Fruit fly (Drosophila melanogaster) whole organism, wandering third instar larva: ENCODE data around the gene CG32638.

Experiments used
- Abd-B ChIP-seq: fragments of >200 bp; optimal IDR thresholded peaks from 2 replicates; lab custom pipeline; 2017; ENCODE audit warnings: missing biosample characterization, missing genetic modification characterization
- CG32264 ChIP-seq: fragments of 200-800 bp; sonication (Bioruptor generic); optimal IDR thresholded peaks from 2 replicates; lab custom pipeline; 2016; ENCODE audit warnings: missing biosample characterization, missing genetic modification characterization
- CG9705 ChIP-seq: fragments of 200-800 bp; sonication (Bioruptor generic); optimal IDR thresholded peaks from 2 replicates; lab custom pipeline; 2018; ENCODE audit warnings: missing biosample characterization, mild to moderate bottlenecking, missing genetic modification characterization
- CrebA ChIP-seq: fragments of 200-800 bp; sonication (Bioruptor generic); optimal IDR thresholded peaks from 2 replicates; lab custom pipeline; 2016; ENCODE audit warnings: missing biosample characterization, mild to moderate bottlenecking, missing genetic modification characterization, borderline replicate concordance
- Dfd ChIP-seq: fragments of >200 bp; optimal IDR thresholded peaks from 2 replicates; lab custom pipeline; 2017; ENCODE audit warnings: missing biosample characterization, missing genetic modification characterization
- Dif ChIP-seq: fragments of 200-275, 200-300 bp; sonication (Bioruptor generic); optimal IDR thresholded peaks from 2 replicates; lab custom pipeline; 2018; ENCODE audit warnings: missing biosample characterization, missing genetic modification characterization; ENCODE audit not compliant: partially characterized antibody
- GATAd ChIP-seq: sonication (Bioruptor generic); optimal IDR thresholded peaks from 2 replicates; lab custom pipeline; 2016; ENCODE audit warnings: missing biosample characterization, missing genetic modification characterization
- HLH106 ChIP-seq: fragments of 200-800 bp; optimal IDR thresholded peaks from 3 replicates; lab custom pipeline; 2019; ENCODE audit warnings: missing biosample characterization, mild to moderate bottlenecking, missing genetic modification characterization, moderate library complexity
- Hnf4 ChIP-seq: fragments of 200-800 bp; sonication (Bioruptor generic); optimal IDR thresholded peaks from 2 replicates; lab custom pipeline; 2016; ENCODE audit warnings: missing biosample characterization, mild to moderate bottlenecking, missing genetic modification characterization
- Hr78 ChIP-seq: fragments of >200 bp; optimal IDR thresholded peaks from 2 replicates; lab custom pipeline; 2017; ENCODE audit warnings: missing biosample characterization, missing genetic modification characterization
- Hr83 ChIP-seq: fragments of 200-300 bp; sonication (Bioruptor generic); optimal IDR thresholded peaks from 2 replicates; lab custom pipeline; 2016; ENCODE audit warnings: missing biosample characterization, mild to moderate bottlenecking, missing genetic modification characterization, moderate library complexity; ENCODE audit not compliant: poor library complexity, severe bottlenecking
- Jra ChIP-seq: sonication (Bioruptor generic); optimal IDR thresholded peaks from 2 replicates; lab custom pipeline; 2016; ENCODE audit warnings: missing biosample characterization, missing genetic modification characterization
- Mio ChIP-seq: sonication (Bioruptor generic); optimal IDR thresholded peaks from 2 replicates; lab custom pipeline; 2016; ENCODE audit warnings: missing biosample characterization, missing genetic modification characterization
- Myc ChIP-seq: fragments of >200 bp; optimal IDR thresholded peaks from 2 replicates; lab custom pipeline; 2017
- N ChIP-seq: fragments of >200 bp; optimal IDR thresholded peaks from 2 replicates; lab custom pipeline; 2018; ENCODE audit warnings: missing biosample characterization, missing external identifiers, missing genetic modification characterization
- OdsH ChIP-seq: fragments of 200-800 bp; sonication (Bioruptor generic); optimal IDR thresholded peaks from 2 replicates; lab custom pipeline; 2016; ENCODE audit warnings: missing biosample characterization, mild to moderate bottlenecking, missing genetic modification characterization
- Rel ChIP-seq, 2 experiments: fragments of 200-800 bp; sonication (Bioruptor generic) in 1 of 2; optimal IDR thresholded peaks; 2 replicates in 1 of 2; 3 replicates in 1 of 2; lab custom pipeline; 2016 to 2019; ENCODE audit warnings: mild to moderate bottlenecking in 2 of 2, missing biosample characterization in 2 of 2, missing genetic modification characterization in 2 of 2, moderate library complexity in 1 of 2
- Sp1 ChIP-seq: fragments of 200-800 bp; sonication (Bioruptor generic); optimal IDR thresholded peaks from 3 replicates; lab custom pipeline; 2019; ENCODE audit warnings: missing biosample characterization, mild to moderate bottlenecking, missing genetic modification characterization, moderate library complexity
- Vsx2 ChIP-seq: fragments of 200-300, 225-300 bp; sonication (Bioruptor generic); optimal IDR thresholded peaks from 2 replicates; lab custom pipeline; 2018; ENCODE audit warnings: missing biosample characterization, missing genetic modification characterization; ENCODE audit not compliant: partially characterized antibody
- br ChIP-seq: fragments of 200-800 bp; sonication (Bioruptor generic); optimal IDR thresholded peaks from 2 replicates; lab custom pipeline; 2016; ENCODE audit warnings: missing biosample characterization, missing genetic modification characterization
- brk ChIP-seq: fragments of 200-800 bp; sonication (Bioruptor generic); optimal IDR thresholded peaks from 2 replicates; lab custom pipeline; 2016; ENCODE audit warnings: missing biosample characterization, mild to moderate bottlenecking, missing genetic modification characterization
- dl ChIP-seq, 2 experiments: fragments of 175-275, 200-275 bp in 1 of 2; fragments of 200-275 bp in 1 of 2; sonication (Bioruptor generic); optimal IDR thresholded peaks; lab custom pipeline; 2018; ENCODE audit warnings: mild to moderate bottlenecking in 2 of 2, missing biosample characterization in 2 of 2, missing genetic modification characterization in 2 of 2, moderate library complexity in 2 of 2; ENCODE audit not compliant: partially characterized antibody in 2 of 2, insufficient read depth in 1 of 2
- dmrt93B ChIP-seq: fragments of 200-800 bp; sonication (Bioruptor generic); optimal IDR thresholded peaks from 2 replicates; lab custom pipeline; 2018; ENCODE audit warnings: missing biosample characterization, mild to moderate bottlenecking, missing genetic modification characterization
- dsf ChIP-seq: sonication (Bioruptor generic); optimal IDR thresholded peaks from 2 replicates; lab custom pipeline; 2016; ENCODE audit warnings: missing biosample characterization, missing genetic modification characterization, borderline replicate concordance
- ey ChIP-seq: fragments of 200-800 bp; sonication (Bioruptor generic); optimal IDR thresholded peaks from 2 replicates; lab custom pipeline; 2016; ENCODE audit warnings: missing biosample characterization, missing genetic modification characterization
- foxo ChIP-seq, 2 experiments: fragments of 200-800 bp; sonication (Bioruptor generic); optimal IDR thresholded peaks; 2 replicates in 1 of 2; 3 replicates in 1 of 2; lab custom pipeline; 2016 to 2017; ENCODE audit warnings: missing biosample characterization in 2 of 2, missing genetic modification characterization in 2 of 2
- fru ChIP-seq: fragments of 200-800 bp; sonication (Bioruptor generic); optimal IDR thresholded peaks from 3 replicates; lab custom pipeline; 2016; ENCODE audit warnings: missing biosample characterization, mild to moderate bottlenecking, missing genetic modification characterization
- h ChIP-seq: fragments of 200-800 bp; sonication (Bioruptor generic); optimal IDR thresholded peaks from 3 replicates; lab custom pipeline; 2016; ENCODE audit warnings: missing biosample characterization, mild to moderate bottlenecking, missing genetic modification characterization
- jim ChIP-seq: fragments of 175-275, 200-325 bp; sonication (Bioruptor generic); optimal IDR thresholded peaks from 2 replicates; lab custom pipeline; 2016; ENCODE audit warnings: missing biosample characterization, mild to moderate bottlenecking, missing genetic modification characterization
- lola ChIP-seq: fragments of >200 bp; optimal IDR thresholded peaks from 2 replicates; lab custom pipeline; 2017; ENCODE audit warnings: missing biosample characterization, missing genetic modification characterization
- pan ChIP-seq: fragments of >200 bp; optimal IDR thresholded peaks from 2 replicates; lab custom pipeline; 2017
- psq ChIP-seq: fragments of 200-800 bp; sonication (Bioruptor generic); optimal IDR thresholded peaks from 3 replicates; lab custom pipeline; 2017; ENCODE audit warnings: missing biosample characterization, mild to moderate bottlenecking, missing genetic modification characterization, moderate library complexity
- rgr ChIP-seq: fragments of 200-800 bp; sonication (Bioruptor generic); optimal IDR thresholded peaks from 3 replicates; lab custom pipeline; 2016; ENCODE audit warnings: missing biosample characterization, mild to moderate bottlenecking, missing genetic modification characterization
- sage ChIP-seq: fragments of 200-800 bp; sonication (Bioruptor generic); optimal IDR thresholded peaks from 2 replicates; lab custom pipeline; 2016; ENCODE audit warnings: missing biosample characterization, mild to moderate bottlenecking, missing genetic modification characterization
- sv ChIP-seq: fragments of 200-800 bp; sonication (Bioruptor generic); optimal IDR thresholded peaks from 3 replicates; lab custom pipeline; 2016; ENCODE audit warnings: missing biosample characterization, missing genetic modification characterization
- tai ChIP-seq: sonication (Bioruptor generic); optimal IDR thresholded peaks from 2 replicates; lab custom pipeline; 2016; ENCODE audit warnings: missing biosample characterization, missing genetic modification characterization
- usp ChIP-seq: fragments of >200 bp; optimal IDR thresholded peaks from 2 replicates; lab custom pipeline; 2017; ENCODE audit warnings: missing biosample characterization, missing genetic modification characterization
- woc ChIP-seq: sonication (Bioruptor generic); optimal IDR thresholded peaks from 2 replicates; lab custom pipeline; 2016; ENCODE audit warnings: missing biosample characterization, mild to moderate bottlenecking, missing genetic modification characterization

CG32638 gene

dm6 chrX:13138887-13139286 lies 10.3 kb upstream of the CG32638 start, which contains the start of gene CG32645:
TSS of gene CG32645 (plus strand) at chrX:13139199.
- TF ChIP-seq GATAd (no peak), OdsH (GFP tag; lab: Kevin White, UChicago) (no peak), dsf (GFP tag; lab: Kevin White, UChicago) (no peak), dl (GFP tag; optimal IDR thresholded peaks at IDR 0.05; lab: Kevin White, UChicago; ENCODE audit: insufficient read depth in 1 of 2, partially characterized antibody in 2 of 2) (peak in 1 of 2 experiments; percentile 13)
- TF ChIP-seq, all 38 proteins: peak for 1

- peak; percentile 21 for TF ChIP-seq rgr (GFP tag; lab: Kevin White, UChicago)
- no peak for TF ChIP-seq dsf (GFP tag; lab: Kevin White, UChicago)
- peak; percentile 88 for TF ChIP-seq h (GFP tag; lab: Kevin White, UChicago)
- TF ChIP-seq Dif (GFP tag; lab: Kevin White, UChicago) = no peak
- no peak for TF ChIP-seq brk (GFP tag; lab: Kevin White, UChicago)
- TF ChIP-seq Myc (lab: Kevin White, UChicago) = no peak
- TF ChIP-seq Vsx2 = no peak
- TF ChIP-seq CG32264 (GFP tag; lab: Kevin White, UChicago) = no peak
- TF ChIP-seq psq = peak; percentile 86
- TF ChIP-seq woc (GFP tag; lab: Kevin White, UChicago) = peak; percentile 27
- no peak for TF ChIP-seq tai (GFP tag; lab: Kevin White, UChicago)
- TF ChIP-seq GATAd = no peak
- peak; percentile 51 for TF ChIP-seq CrebA (GFP tag; lab: Kevin White, UChicago)
- no peak for TF ChIP-seq CG9705 (GFP tag; lab: Kevin White, UChicago)
- peak; percentile 41 for TF ChIP-seq sage (GFP tag; lab: Kevin White, UChicago)
- peak in 1 of 2 experiments; percentile 89 for TF ChIP-seq foxo (GFP tag; optimal IDR thresholded peaks at IDR 0.05; lab: Kevin White, UChicago)
- no peak for TF ChIP-seq Mio (GFP tag; lab: Kevin White, UChicago)
- TF ChIP-seq pan (lab: Kevin White, UChicago) = no peak
- peak; percentile 75 for TF ChIP-seq Sp1 (GFP tag; lab: Kevin White, UChicago)
- TF ChIP-seq N (GFP tag; lab: Kevin White, UChicago) = no peak
- peak; percentile 90 for TF ChIP-seq fru (GFP tag; lab: Kevin White, UChicago)
- TF ChIP-seq Abd-B (GFP tag; lab: Kevin White, UChicago) = no peak
- TF ChIP-seq Rel (GFP tag; optimal IDR thresholded peaks at IDR 0.05; lab: Kevin White, UChicago) = peak; percentile 54
- no peak for TF ChIP-seq Rel (tag; optimal IDR thresholded peaks at IDR 0.05; lab: Kevin White, UChicago)
- no peak for TF ChIP-seq sv (GFP tag; lab: Kevin White, UChicago)
- no peak for TF ChIP-seq jim (GFP tag; lab: Kevin White, UChicago)
- TF ChIP-seq ey (GFP tag; lab: Kevin White, UChicago) = peak; percentile 6
- peak in 1 of 2 experiments; percentile 8 for TF ChIP-seq dl (GFP tag; optimal IDR thresholded peaks at IDR 0.05; lab: Kevin White, UChicago; ENCODE audit: insufficient read depth in 1 of 2, partially characterized antibody in 2 of 2)
- peak; percentile 61 for TF ChIP-seq HLH106 (tag; lab: Kevin White, UChicago)
- no peak for TF ChIP-seq usp (GFP tag; lab: Kevin White, UChicago)
- no peak for TF ChIP-seq Hr83 (GFP tag; lab: Kevin White, UChicago)
- TF ChIP-seq OdsH (GFP tag; lab: Kevin White, UChicago) = peak; percentile 60
- no peak for TF ChIP-seq Hr78 (GFP tag; lab: Kevin White, UChicago)
- TF ChIP-seq Jra = no peak
- TF ChIP-seq Hnf4 = peak; percentile 35
- peak; percentile 29 for TF ChIP-seq dmrt93B (GFP tag; lab: Kevin White, UChicago)
- TF ChIP-seq lola (GFP tag; lab: Kevin White, UChicago) = no peak
- TF ChIP-seq Dfd (GFP tag; lab: Kevin White, UChicago) = no peak
- TF ChIP-seq br = peak; percentile 19
Observed at dm6 chrX:13136939-13137697, 8.5 kb upstream of the CG32638 start.
